Fruit fly (Drosophila melanogaster): ENCODE measurements around the gene CG14322.
A peak's percentile ranks its signal among the peaks of the same experiment; 100 is the strongest.

The CG14322 gene

DNA sequence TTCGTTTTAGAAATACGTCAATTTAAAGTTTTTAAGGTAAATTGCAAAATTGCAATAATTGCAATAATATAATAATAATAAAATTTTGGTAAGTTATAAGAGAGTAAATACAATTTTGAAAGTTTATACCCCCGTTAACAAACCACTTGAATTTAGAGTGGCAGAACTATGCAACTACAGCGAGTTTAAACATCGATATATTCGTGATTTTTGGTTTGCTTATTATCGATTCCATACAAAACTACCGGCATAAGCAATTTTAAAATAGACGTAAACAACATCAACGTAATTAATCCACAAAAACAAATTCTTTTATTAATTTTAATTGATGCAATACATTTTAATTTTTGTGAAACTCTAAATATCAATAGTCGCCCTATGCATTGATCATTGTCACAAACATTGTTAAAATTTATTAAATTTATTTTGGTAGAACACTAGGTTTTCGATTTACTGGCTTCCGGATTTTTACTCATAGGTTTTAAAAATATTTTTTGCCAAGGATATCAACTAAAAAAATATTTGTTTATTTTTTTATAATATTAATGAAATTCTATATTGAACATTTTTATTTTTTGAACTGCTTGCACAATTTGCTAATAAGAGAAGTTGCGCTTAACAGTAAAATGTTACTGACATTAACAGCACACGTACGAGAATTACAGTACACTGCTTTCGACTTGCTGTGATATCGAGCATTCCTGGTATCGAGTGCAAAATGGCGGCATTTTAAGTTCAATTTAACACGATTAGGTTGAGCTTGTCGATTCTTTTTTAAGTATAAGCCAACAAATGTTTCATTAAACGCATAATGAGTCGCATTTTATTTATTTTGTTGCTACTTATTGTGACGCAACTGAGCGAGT lies 71.5 kb downstream of the CG14322 start, which contains the start of gene Pxt (continued):
- TF ChIP-seq NC2α (GFP tag; optimal IDR thresholded peaks at IDR 0.05) (no peak), vnd (GFP tag; IDR thresholded peaks at IDR 0.05; ENCODE audit: partially characterized antibody) (no peak), CTCF (GFP tag; optimal IDR thresholded peaks at IDR 0.05) (peak; percentile 53), CG6689 (GFP tag; IDR thresholded peaks at IDR 0.05) (no peak), CoRest (tag; optimal IDR thresholded peaks at IDR 0.05) (no peak), CG8089 (GFP tag; optimal IDR thresholded peaks at IDR 0.05) (no peak), hkb (optimal IDR thresholded peaks at IDR 0.05) (no peak), hkb (GFP tag; IDR thresholded peaks at IDR 0.05) (no peak), CG1603 (tag; optimal IDR thresholded peaks at IDR 0.05) (peak; percentile 15), kah (GFP tag; optimal IDR thresholded peaks at IDR 0.05) (no peak), Optix (GFP tag; IDR thresholded peaks at IDR 0.05) (no peak), CG17328 (GFP tag; IDR thresholded peaks at IDR 0.05) (no peak), CG30431 (GFP tag; optimal IDR thresholded peaks at IDR 0.05) (no peak), CG4820 (GFP tag; optimal IDR thresholded peaks at IDR 0.05) (no peak), sisA (GFP tag; IDR thresholded peaks at IDR 0.05) (no peak), bsh (GFP tag; optimal IDR thresholded peaks at IDR 0.05) (no peak), scrt (GFP tag; optimal IDR thresholded peaks at IDR 0.05) (no peak), ham (GFP tag; IDR thresholded peaks at IDR 0.05) (no peak), CG2875 (GFP tag; optimal IDR thresholded peaks at IDR 0.05) (no peak), sd (tag; optimal IDR thresholded peaks at IDR 0.05) (peak; percentile 75), CG9876 (GFP tag; optimal IDR thresholded peaks at IDR 0.05) (no peak), eve (GFP tag; optimal IDR thresholded peaks at IDR 0.05) (no peak), mam (GFP tag; optimal IDR thresholded peaks at IDR 0.05) (no peak), CG5953 (GFP tag; IDR thresholded peaks at IDR 0.05) (no peak), CG14710 (tag; optimal IDR thresholded peaks at IDR 0.05) (no peak), CG10565 (GFP tag; optimal IDR thresholded peaks at IDR 0.05) (no peak), CG34422 (GFP tag; IDR thresholded peaks at IDR 0.05) (no peak), corto (GFP tag; optimal IDR thresholded peaks at IDR 0.05) (no peak), gcm (GFP tag; optimal IDR thresholded peaks at IDR 0.05) (no peak), ssp (GFP tag; IDR thresholded peaks at IDR 0.05) (no peak), CG12942 (GFP tag; optimal IDR thresholded peaks at IDR 0.05) (no peak), aop (GFP tag; IDR thresholded peaks at IDR 0.05) (no peak), Elba2 (GFP tag; optimal IDR thresholded peaks at IDR 0.05) (peak; percentile 10), CG17186 (GFP tag; optimal IDR thresholded peaks at IDR 0.05) (peak; percentile 99), sens (GFP tag) (peak; percentile 69), Ssrp (tag; optimal IDR thresholded peaks at IDR 0.05) (no peak), MTF-1 (GFP tag; optimal IDR thresholded peaks at IDR 0.05; ENCODE audit: borderline replicate concordance) (peak; percentile 48), ap (GFP tag; IDR thresholded peaks at IDR 0.05) (no peak), pita (GFP tag; optimal IDR thresholded peaks at IDR 0.05) (no peak), sc (optimal IDR thresholded peaks at IDR 0.05) (no peak), sc (GFP tag; optimal IDR thresholded peaks at IDR 0.05) (no peak), CG8290 (GFP tag; optimal IDR thresholded peaks at IDR 0.05) (no peak), CG8290 (tag; optimal IDR thresholded peaks at IDR 0.05) (peak in 1 of 2 experiments; percentile 28), fru (optimal IDR thresholded peaks at IDR 0.05) (no peak), phol (tag; optimal IDR thresholded peaks at IDR 0.05) (peak; percentile 88), amos (GFP tag; IDR thresholded peaks at IDR 0.05; ENCODE audit: partially characterized antibody) (peak; percentile 37; the same call in 1 of the 2 replicates), CG3847 (GFP tag; IDR thresholded peaks at IDR 0.05) (no peak), CG13775 (GFP tag; optimal IDR thresholded peaks at IDR 0.05) (no peak), CG8478 (optimal IDR thresholded peaks at IDR 0.05) (no peak), peb (GFP tag; IDR thresholded peaks at IDR 0.05) (no peak), CG2120 (GFP tag; optimal IDR thresholded peaks at IDR 0.05) (no peak), croc (GFP tag; conservative IDR thresholded peaks at IDR 0.05) (no peak)
